Worm (Caenorhabditis elegans): Measurements from ENCODE around the gene F56D5.3.
A peak's percentile ranks its signal among the peaks of the same experiment; 100 is the strongest.

F56D5.3 gene

DNA sequence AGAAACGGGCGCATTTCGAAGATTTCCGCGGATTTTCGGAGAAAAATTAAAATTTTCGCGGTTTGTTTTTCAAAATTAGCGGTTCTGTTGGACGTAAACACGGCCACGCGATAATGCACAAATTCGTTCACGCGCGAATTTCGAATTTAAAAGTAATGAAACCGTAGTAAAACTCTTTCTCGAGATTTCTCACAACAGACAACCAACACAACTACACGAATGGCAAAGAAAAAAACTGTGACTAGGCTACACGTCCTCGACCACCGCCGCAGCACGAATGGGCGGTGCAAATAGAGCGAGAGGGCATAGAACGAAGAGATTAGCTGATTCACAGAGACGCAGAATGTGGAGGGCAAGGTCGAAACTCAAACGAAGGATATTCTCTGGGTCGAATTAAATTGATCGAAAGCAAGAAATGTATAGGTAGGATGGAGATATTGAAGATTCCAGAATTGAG, 43.5 kb downstream of the F56D5.3 start, which contains the start of gene idh-1 (continued):
- TF ChIP-seq pbrm-1 (GFP tag; IDR thresholded peaks at IDR 0.05) (peak; percentile 72), B0336.3 (GFP tag; IDR thresholded peaks at IDR 0.05) (peak; percentile 71)

ce11 chrIV:9441391-9441790, 44.0 kb downstream of the F56D5.3 start:
- TF ChIP-seq nhr-80 (tag; optimal IDR thresholded peaks at IDR 0.05), result peak; percentile 23
- TF ChIP-seq hlh-26 (GFP tag; conservative IDR thresholded peaks at IDR 0.05), result no peak

- TF ChIP-seq ama-1 (optimal IDR thresholded peaks at IDR 0.05) (peak; percentile 6), ama-1 (GFP tag; optimal IDR thresholded peaks at IDR 0.05) (no peak), ceh-27 (GFP tag; optimal IDR thresholded peaks at IDR 0.05) (no peak), pbrm-1 (GFP tag; IDR thresholded peaks at IDR 0.05) (no peak), let-607 (tag; optimal IDR thresholded peaks at IDR 0.05) (peak; percentile 64 to 86), F57A8.1 (GFP tag; optimal IDR thresholded peaks at IDR 0.05) (no peak), egl-18 (GFP tag; IDR thresholded peaks at IDR 0.05) (no peak), ztf-25 (GFP tag; IDR thresholded peaks at IDR 0.05) (no peak), fkh-3 (tag; optimal IDR thresholded peaks at IDR 0.05) (no peak), repo-1 (tag; optimal IDR thresholded peaks at IDR 0.05) (peak; percentile 41), somi-1 (GFP tag; optimal IDR thresholded peaks at IDR 0.05) (peak; percentile 63), madf-10 (tag; optimal IDR thresholded peaks at IDR 0.05) (peak; percentile 35), gei-17 (GFP tag; optimal IDR thresholded peaks at IDR 0.05) (no peak), lin-40 (tag; optimal IDR thresholded peaks at IDR 0.05) (peak; percentile 72), ceh-79 (tag; optimal IDR thresholded peaks at IDR 0.05) (no peak), ets-4 (GFP tag; optimal IDR thresholded peaks at IDR 0.05) (peak; percentile 36), attf-5 (GFP tag; optimal IDR thresholded peaks at IDR 0.05) (peak; percentile 39), F33H1.4 (GFP tag; IDR thresholded peaks at IDR 0.05) (no peak), lag-1 (GFP tag; IDR thresholded peaks at IDR 0.05) (no peak), hlh-26 (GFP tag; conservative IDR thresholded peaks at IDR 0.05) (no peak), lin-54 (GFP tag; optimal IDR thresholded peaks at IDR 0.05) (peak; percentile 36), pha-4 (tag; optimal IDR thresholded peaks at IDR 0.05) (peak; percentile 84), nhr-90 (tag; optimal IDR thresholded peaks at IDR 0.05) (peak; percentile 42), nfyb-1 (GFP tag; IDR thresholded peaks at IDR 0.05) (peak; percentile 61), nhr-80 (tag; optimal IDR thresholded peaks at IDR 0.05) (peak; percentile 86), unc-62 (GFP tag; optimal IDR thresholded peaks at IDR 0.05) (peak; percentile 11), attf-3 (GFP tag; conservative IDR thresholded peaks at IDR 0.05) (no peak), snpc-4 (GFP tag; optimal IDR thresholded peaks at IDR 0.05) (no peak), snpc-4 (tag; optimal IDR thresholded peaks at IDR 0.05) (peak; percentile 18 to 83 (median 55)), aptf-2 (GFP tag; conservative IDR thresholded peaks at IDR 0.05) (no peak), ceh-100 (GFP tag; IDR thresholded peaks at IDR 0.05) (no peak), B0261.1 (tag; optimal IDR thresholded peaks at IDR 0.05) (no peak), mes-4 (tag; optimal IDR thresholded peaks at IDR 0.05) (no peak), madf-3 (GFP tag; IDR thresholded peaks at IDR 0.05) (0 out of 2 replicates have a peak, but pooled peaks have one; percentile 21), mcd-1 (GFP tag; IDR thresholded peaks at IDR 0.05) (0 out of 2 replicates have a peak, but pooled peaks have one; percentile 17), B0336.3 (GFP tag; IDR thresholded peaks at IDR 0.05) (peak; percentile 68), Y53F4B.3 (GFP tag; IDR thresholded peaks at IDR 0.05) (no peak), lin-26 (GFP tag; IDR thresholded peaks at IDR 0.05) (0 out of 2 replicates have a peak, but pooled peaks have one; percentile 20), atf-7 (tag; optimal IDR thresholded peaks at IDR 0.05) (no peak), snpc-1.3 (tag; optimal IDR thresholded peaks at IDR 0.05; ENCODE audit: insufficient read depth) (no peak), ztf-22 (GFP tag; optimal IDR thresholded peaks at IDR 0.05) (peak; percentile 47), D2030.7 (GFP tag; IDR thresholded peaks at IDR 0.05) (no peak), C06A6.2 (GFP tag; conservative IDR thresholded peaks at IDR 0.05) (peak; percentile 38; the same call in 1 of the 2 replicates), cebp-1 (GFP tag; IDR thresholded peaks at IDR 0.05) (no peak), cebp-1 (tag; optimal IDR thresholded peaks at IDR 0.05) (peak; percentile 57)
Measured at ce11 chrIV:9442106-9442532, 44.7 kb downstream of the F56D5.3 start.

All from whole organism, young adult.